Fruit fly (Drosophila melanogaster): ENCODE results near the gene dac.
A peak's percentile ranks its signal among the peaks of the same experiment; 100 is the strongest.

- TF ChIP-seq Pif1B (GFP tag; optimal IDR thresholded peaks at IDR 0.05) (peak; percentile 4), CG8159 (tag; optimal IDR thresholded peaks at IDR 0.05) (peak; percentile 80), CG14655 (GFP tag; optimal IDR thresholded peaks at IDR 0.05) (peak; percentile 69), Snoo (tag; optimal IDR thresholded peaks at IDR 0.05) (peak; percentile 81), CG13204 (GFP tag; optimal IDR thresholded peaks at IDR 0.05) (peak; percentile 66)
These were observed 37.2 kb downstream of the dac start, which contains the start of gene CG5888 for dm6 chr2L:16448451-16449206.

Data from whole organism, pupa.